1 fruit fly cellular context compared by ENCODE assay signal in genomic region chr3L:14974513-14974912, dm6.
TF ChIP-seq lines count a peak whose summit lies in the region.

TSS of gene Ocho (plus strand) at chr3L:14974848.

TF ChIP-seq in whole organism, embryonic, 481 proteins besides CTCF, POLR2A, EP300 and RAD21 (continued from another document):
- TF ChIP-seq D19A (tag; optimal IDR thresholded peaks at IDR 0.05; lab: Kevin White, UChicago) = no peak
- no peak for TF ChIP-seq Rfx (GFP tag; IDR thresholded peaks at IDR 0.05; lab: Robert Waterston, UW)
- no peak for TF ChIP-seq CG6654 (GFP tag; optimal IDR thresholded peaks at IDR 0.05; lab: Kevin White, UChicago)
- no peak for TF ChIP-seq H2.0 (GFP tag; IDR thresholded peaks at IDR 0.05; lab: Robert Waterston, UW)
- no peak for TF ChIP-seq CG4360 (GFP tag; IDR thresholded peaks at IDR 0.05; lab: Robert Waterston, UW)
- TF ChIP-seq C15 (GFP tag; IDR thresholded peaks at IDR 0.05; lab: Robert Waterston, UW) = no peak
- TF ChIP-seq CG16815 (GFP tag; optimal IDR thresholded peaks at IDR 0.05; lab: Kevin White, UChicago) = no peak
- TF ChIP-seq CG2116 (GFP tag; optimal IDR thresholded peaks at IDR 0.05; lab: Kevin White, UChicago) = no peak
- no peak for TF ChIP-seq chinmo (GFP tag; IDR thresholded peaks at IDR 0.05; lab: Robert Waterston, UW; ENCODE audit: partially characterized antibody)
- TF ChIP-seq psq (GFP tag; optimal IDR thresholded peaks at IDR 0.05; lab: Kevin White, UChicago) = no peak
- no peak for TF ChIP-seq pfk (GFP tag; optimal IDR thresholded peaks at IDR 0.05; lab: Kevin White, UChicago)
- no peak for TF ChIP-seq Hey (tag; optimal IDR thresholded peaks at IDR 0.05; lab: Kevin White, UChicago)
- peak; percentile 17 for TF ChIP-seq kni (GFP tag; optimal IDR thresholded peaks at IDR 0.05; lab: Kevin White, UChicago)
- TF ChIP-seq Ravus (GFP tag; IDR thresholded peaks at IDR 0.05; lab: Robert Waterston, UW) = no peak
- TF ChIP-seq br (optimal IDR thresholded peaks at IDR 0.05; lab: Kevin White, UChicago) = no peak
- TF ChIP-seq jumu (GFP tag; optimal IDR thresholded peaks at IDR 0.05; lab: Kevin White, UChicago) = no peak
- peak; percentile 40; the same call in 1 of the 3 replicates for TF ChIP-seq Doc3 (GFP tag; IDR thresholded peaks at IDR 0.05; lab: Robert Waterston, UW; ENCODE audit: partially characterized antibody)
- TF ChIP-seq Aef1 (GFP tag; IDR thresholded peaks at IDR 0.05; lab: Robert Waterston, UW) = no peak
- no peak for TF ChIP-seq CG12769 (tag; optimal IDR thresholded peaks at IDR 0.05; lab: Kevin White, UChicago)
- TF ChIP-seq dati (GFP tag; IDR thresholded peaks at IDR 0.05; lab: Robert Waterston, UW) = no peak
- TF ChIP-seq nom (GFP tag; optimal IDR thresholded peaks at IDR 0.05; lab: Kevin White, UChicago) = no peak
- no peak for TF ChIP-seq her (GFP tag; optimal IDR thresholded peaks at IDR 0.05; lab: Kevin White, UChicago)
- peak; percentile 19; the same call in 1 of the 2 replicates for TF ChIP-seq hbn (GFP tag; IDR thresholded peaks at IDR 0.05; lab: Robert Waterston, UW; ENCODE audit: partially characterized antibody)
- TF ChIP-seq CG3163 (GFP tag; optimal IDR thresholded peaks at IDR 0.05; lab: Kevin White, UChicago) = no peak
- TF ChIP-seq sqz (GFP tag; optimal IDR thresholded peaks at IDR 0.05; lab: Kevin White, UChicago) = peak; percentile 19
- TF ChIP-seq Hr39 (optimal IDR thresholded peaks at IDR 0.05; lab: Kevin White, UChicago) = no peak
- peak; percentile 57; the same call in 2 of the 3 replicates for TF ChIP-seq CG6791 (GFP tag; IDR thresholded peaks at IDR 0.05; lab: Robert Waterston, UW; ENCODE audit: partially characterized antibody)
- peak; percentile 51; the same call in 1 of the 2 replicates for TF ChIP-seq bbx (GFP tag; IDR thresholded peaks at IDR 0.05; lab: Robert Waterston, UW; ENCODE audit: partially characterized antibody)
- no peak for TF ChIP-seq Dip2 (GFP tag; IDR thresholded peaks at IDR 0.05; lab: Robert Waterston, UW)
- TF ChIP-seq ap (GFP tag; IDR thresholded peaks at IDR 0.05; lab: Robert Waterston, UW) = no peak
- TF ChIP-seq ham (GFP tag; IDR thresholded peaks at IDR 0.05; lab: Robert Waterston, UW) = no peak
- TF ChIP-seq CG12659 (GFP tag; optimal IDR thresholded peaks at IDR 0.05; lab: Kevin White, UChicago) = no peak
- no peak for TF ChIP-seq CG15011 (GFP tag; optimal IDR thresholded peaks at IDR 0.05; lab: Kevin White, UChicago)
- no peak for TF ChIP-seq vvl (GFP tag; IDR thresholded peaks at IDR 0.05; lab: Robert Waterston, UW)
- no peak for TF ChIP-seq CG12219 (GFP tag; optimal IDR thresholded peaks at IDR 0.05; lab: Kevin White, UChicago)
- TF ChIP-seq Asciz (GFP tag; optimal IDR thresholded peaks at IDR 0.05; lab: Kevin White, UChicago) = no peak
- no peak for TF ChIP-seq otp (GFP tag; IDR thresholded peaks at IDR 0.05; lab: Robert Waterston, UW)
- TF ChIP-seq CG12744 (GFP tag; optimal IDR thresholded peaks at IDR 0.05; lab: Kevin White, UChicago) = no peak
- TF ChIP-seq CG11456 (GFP tag; IDR thresholded peaks at IDR 0.05; lab: Robert Waterston, UW) = no peak
- no peak for TF ChIP-seq Xbp1 (GFP tag; optimal IDR thresholded peaks at IDR 0.05; lab: Kevin White, UChicago)
- TF ChIP-seq fru (optimal IDR thresholded peaks at IDR 0.05; lab: Kevin White, UChicago) = no peak
- no peak for TF ChIP-seq pnt (GFP tag; optimal IDR thresholded peaks at IDR 0.05; lab: Kevin White, UChicago)
- peak; percentile 61 for TF ChIP-seq CG2129 (GFP tag; IDR thresholded peaks at IDR 0.05; lab: Robert Waterston, UW; ENCODE audit: partially characterized antibody)
- TF ChIP-seq luna (GFP tag; optimal IDR thresholded peaks at IDR 0.05; lab: Kevin White, UChicago) = no peak
- TF ChIP-seq CG11398 (GFP tag; optimal IDR thresholded peaks at IDR 0.05; lab: Kevin White, UChicago) = no peak
- TF ChIP-seq CG10267 (tag; optimal IDR thresholded peaks at IDR 0.05; lab: Kevin White, UChicago) = no peak
- TF ChIP-seq CG3726 (GFP tag; IDR thresholded peaks at IDR 0.05; lab: Robert Waterston, UW) = no peak
- no peak for TF ChIP-seq CG4854 (GFP tag; optimal IDR thresholded peaks at IDR 0.05; lab: Kevin White, UChicago)
- no peak for TF ChIP-seq Antp (GFP tag; optimal IDR thresholded peaks at IDR 0.05; lab: Kevin White, UChicago)
- no peak for TF ChIP-seq CG6175 (GFP tag; IDR thresholded peaks at IDR 0.05; lab: Robert Waterston, UW)
- TF ChIP-seq ftz-f1 (GFP tag; optimal IDR thresholded peaks at IDR 0.05; lab: Kevin White, UChicago) = no peak
- no peak for TF ChIP-seq aop (GFP tag; IDR thresholded peaks at IDR 0.05; lab: Robert Waterston, UW)
- no peak for TF ChIP-seq D (optimal IDR thresholded peaks at IDR 0.05; lab: Kevin White, UChicago)
- TF ChIP-seq D (GFP tag; optimal IDR thresholded peaks at IDR 0.05; lab: Kevin White, UChicago) = no peak
- no peak for TF ChIP-seq CG7745 (tag; optimal IDR thresholded peaks at IDR 0.05; lab: Kevin White, UChicago)
- no peak for TF ChIP-seq CG1832 (GFP tag; optimal IDR thresholded peaks at IDR 0.05; lab: Kevin White, UChicago)
- no peak for TF ChIP-seq bowl (GFP tag; IDR thresholded peaks at IDR 0.05; lab: Robert Waterston, UW)
- no peak for TF ChIP-seq CG6854 (GFP tag; optimal IDR thresholded peaks at IDR 0.05; lab: Kevin White, UChicago)
- TF ChIP-seq stwl (tag; optimal IDR thresholded peaks at IDR 0.05; lab: Kevin White, UChicago) = peak; percentile 3
- TF ChIP-seq trem (tag; optimal IDR thresholded peaks at IDR 0.05; lab: Kevin White, UChicago) = no peak
- peak; percentile 63 for TF ChIP-seq CG10959 (GFP tag; IDR thresholded peaks at IDR 0.05; lab: Robert Waterston, UW)
- no peak for TF ChIP-seq CG1233 (GFP tag; optimal IDR thresholded peaks at IDR 0.05; lab: Kevin White, UChicago)
- TF ChIP-seq CG13775 (GFP tag; optimal IDR thresholded peaks at IDR 0.05; lab: Kevin White, UChicago) = no peak
- no peak for TF ChIP-seq CG15514 (GFP tag; optimal IDR thresholded peaks at IDR 0.05; lab: Kevin White, UChicago)
- no peak for TF ChIP-seq MBD-R2 (GFP tag; IDR thresholded peaks at IDR 0.05; lab: Robert Waterston, UW)
- TF ChIP-seq CG17359 (tag; optimal IDR thresholded peaks at IDR 0.05; lab: Kevin White, UChicago) = no peak
- TF ChIP-seq hth (optimal IDR thresholded peaks at IDR 0.05; lab: Kevin White, UChicago) = no peak
- TF ChIP-seq CG7556 (GFP tag; optimal IDR thresholded peaks at IDR 0.05; lab: Kevin White, UChicago) = no peak
- TF ChIP-seq CG11723 (GFP tag; optimal IDR thresholded peaks at IDR 0.05; lab: Kevin White, UChicago) = no peak
- TF ChIP-seq sisA (GFP tag; IDR thresholded peaks at IDR 0.05; lab: Robert Waterston, UW) = no peak
- no peak for TF ChIP-seq lov (optimal IDR thresholded peaks at IDR 0.05; lab: Kevin White, UChicago)
- no peak for TF ChIP-seq lov (GFP tag; IDR thresholded peaks at IDR 0.05; lab: Robert Waterston, UW)
- TF ChIP-seq CG13424 (tag; optimal IDR thresholded peaks at IDR 0.05; lab: Kevin White, UChicago) = no peak
- no peak for TF ChIP-seq CG12155 (GFP tag; optimal IDR thresholded peaks at IDR 0.05; lab: Kevin White, UChicago)
- TF ChIP-seq CG8765 (GFP tag; IDR thresholded peaks at IDR 0.05; lab: Robert Waterston, UW) = peak; percentile 27; the same call in 1 of the 2 replicates
- TF ChIP-seq cwo (GFP tag; optimal IDR thresholded peaks at IDR 0.05; lab: Kevin White, UChicago) = no peak
- no peak for TF ChIP-seq CG3407 (GFP tag; optimal IDR thresholded peaks at IDR 0.05; lab: Kevin White, UChicago)
- TF ChIP-seq Scr (GFP tag; IDR thresholded peaks at IDR 0.05; lab: Robert Waterston, UW; ENCODE audit: partially characterized antibody) = peak; percentile 60
